Fruit fly (Drosophila melanogaster) whole organism, prepupa: ENCODE results near the gene Regnase-1.
A peak's percentile ranks its signal among the peaks of the same experiment; 100 is the strongest.

Source experiments
- CG11902 ChIP-seq: fragments of 200-800 bp; sonication (Bioruptor generic); optimal IDR thresholded peaks from 3 replicates; lab custom pipeline; 2016; ENCODE audit warnings: missing biosample characterization, missing genetic modification characterization
- CG16779 ChIP-seq: fragments of 200-800 bp; sonication (Bioruptor generic); optimal IDR thresholded peaks from 3 replicates; lab custom pipeline; 2017; ENCODE audit warnings: missing biosample characterization, mild to moderate bottlenecking, missing genetic modification characterization
- CG32006 ChIP-seq: fragments of 200-800 bp; sonication (Bioruptor generic); optimal IDR thresholded peaks from 3 replicates; lab custom pipeline; 2017; ENCODE audit warnings: missing biosample characterization, mild to moderate bottlenecking, missing genetic modification characterization
- CG6792 ChIP-seq: fragments of 200-800 bp; sonication (Bioruptor generic); optimal IDR thresholded peaks from 3 replicates; lab custom pipeline; 2016; ENCODE audit warnings: missing biosample characterization, missing genetic modification characterization
- Hr39 ChIP-seq: fragments of 200-800 bp; sonication (Bioruptor generic); optimal IDR thresholded peaks from 2 replicates; lab custom pipeline; 2016; ENCODE audit warnings: missing biosample characterization, missing genetic modification characterization
- acj6 ChIP-seq: fragments of 200-800 bp; sonication (Bioruptor generic); optimal IDR thresholded peaks from 3 replicates; lab custom pipeline; 2016; ENCODE audit warnings: missing biosample characterization, missing genetic modification characterization
- dac ChIP-seq: fragments of 200-800 bp; sonication (Bioruptor generic); optimal IDR thresholded peaks from 2 replicates; lab custom pipeline; 2017; ENCODE audit warnings: missing biosample characterization, mild to moderate bottlenecking, missing genetic modification characterization
- lz ChIP-seq: fragments of 200-800 bp; sonication (Bioruptor generic); optimal IDR thresholded peaks from 3 replicates; lab custom pipeline; 2016; ENCODE audit warnings: missing biosample characterization, missing genetic modification characterization
- net ChIP-seq: fragments of 200-800 bp; sonication (Bioruptor generic); optimal IDR thresholded peaks from 3 replicates; lab custom pipeline; 2016; ENCODE audit warnings: missing biosample characterization, missing genetic modification characterization
- ss ChIP-seq, 2 experiments: fragments of 200-800 bp; sonication (Bioruptor generic); optimal IDR thresholded peaks; 2 replicates in 1 of 2; 3 replicates in 1 of 2; lab custom pipeline; 2017 to 2018; ENCODE audit warnings: mild to moderate bottlenecking in 2 of 2, missing biosample characterization in 2 of 2, missing genetic modification characterization in 2 of 2, moderate library complexity in 1 of 2
- svp ChIP-seq: fragments of 200-800 bp; sonication (Bioruptor generic); peaks from one replicate; lab custom pipeline; 2016; ENCODE audit warnings: missing biosample characterization, missing genetic modification characterization

DNA sequence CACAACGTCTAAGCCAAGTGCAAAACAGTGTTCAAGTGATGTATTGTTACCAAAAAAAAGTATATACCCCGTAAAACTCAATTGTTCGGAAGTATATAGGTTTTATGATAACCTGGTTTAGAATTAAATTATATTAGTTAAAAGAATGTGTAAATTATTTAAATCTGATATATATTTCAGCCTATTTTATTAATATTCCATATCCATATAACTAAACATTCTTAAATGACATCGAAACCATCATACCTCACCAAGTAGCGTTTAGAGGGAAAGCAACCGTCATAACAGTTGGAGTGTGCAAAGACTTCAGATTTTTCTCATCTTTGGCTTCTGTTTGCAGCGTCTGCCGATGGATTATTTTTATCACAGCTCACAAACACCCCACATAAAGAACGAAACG lies 36.4 kb downstream of the Regnase-1 start:
- TF ChIP-seq svp (GFP tag; lab: Kevin White, UChicago) (peak; percentile 72), ss (GFP tag; optimal IDR thresholded peaks at IDR 0.05; lab: Kevin White, UChicago) (peak; percentile 20 to 54), lz (peak; percentile 62), CG16779 (tag; lab: Kevin White, UChicago) (peak; percentile 46), net (GFP tag; lab: Kevin White, UChicago) (peak; percentile 80), Hr39 (GFP tag; lab: Kevin White, UChicago) (peak; percentile 60), dac (peak; percentile 32), CG11902 (GFP tag; lab: Kevin White, UChicago) (peak; percentile 60), CG6792 (GFP tag; lab: Kevin White, UChicago) (peak; percentile 75), CG32006 (GFP tag; lab: Kevin White, UChicago) (peak; percentile 87), acj6 (GFP tag; lab: Kevin White, UChicago) (peak; percentile 87)
